Worm (Caenorhabditis elegans) whole organism, late embryonic: ENCODE results near the gene ZC513.14.

Experiments
- nhr-11 ChIP-seq: fragments of 150-350 bp; optimal IDR thresholded peaks from 2 replicates; lab custom pipeline; 2014; ENCODE audit warnings: missing biosample characterization, missing genetic modification characterization
- pha-4 ChIP-seq: fragments of 150-350 bp; optimal IDR thresholded peaks from 2 replicates; lab custom pipeline; 2018; ENCODE audit warnings: missing biosample characterization, missing genetic modification reagents, missing genetic modification characterization

DNA sequence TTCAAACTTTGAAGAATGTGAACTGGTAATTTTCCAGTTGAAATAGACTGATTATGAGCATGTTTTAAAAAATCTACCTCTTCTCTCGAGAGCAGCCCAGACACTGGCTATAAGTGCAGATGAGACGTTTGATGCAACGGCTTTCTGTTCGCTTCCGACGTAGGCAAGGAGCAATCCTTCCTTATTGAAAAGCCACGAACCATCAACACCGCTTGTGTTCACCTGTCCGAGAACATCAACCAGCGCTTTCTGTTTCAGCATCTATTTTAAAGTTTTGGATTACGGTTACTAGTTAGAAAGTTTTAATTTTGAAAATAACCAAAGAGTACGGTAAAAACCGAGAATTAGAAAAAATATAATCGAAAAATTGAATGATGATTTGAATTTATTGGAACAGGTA, 25.0 kb downstream of the ZC513.14 start, which contains the start of gene lmtr-2:
- TF ChIP-seq pha-4 (tag; lab: Kevin White, UChicago) (no peak), nhr-11 (no peak)
